Fruit fly (Drosophila melanogaster) whole organism, adult: Measurements from ENCODE around the gene dib.

Experiments used
- CG1620 ChIP-seq: fragments of 200-800 bp; sonication (Bioruptor generic); optimal IDR thresholded peaks from 2 replicates; lab custom pipeline; 2016; ENCODE audit warnings: missing biosample characterization, missing genetic modification characterization
- CG7101 ChIP-seq: fragments of 200-800 bp; sonication (Bioruptor generic); optimal IDR thresholded peaks from 2 replicates; lab custom pipeline; 2018; ENCODE audit warnings: missing biosample characterization, mild to moderate bottlenecking, missing genetic modification characterization, moderate library complexity
- Clk ChIP-seq: fragments of 200-800 bp; sonication (Bioruptor generic); optimal IDR thresholded peaks from 2 replicates; lab custom pipeline; 2017; ENCODE audit warnings: missing biosample characterization, missing genetic modification characterization

DNA sequence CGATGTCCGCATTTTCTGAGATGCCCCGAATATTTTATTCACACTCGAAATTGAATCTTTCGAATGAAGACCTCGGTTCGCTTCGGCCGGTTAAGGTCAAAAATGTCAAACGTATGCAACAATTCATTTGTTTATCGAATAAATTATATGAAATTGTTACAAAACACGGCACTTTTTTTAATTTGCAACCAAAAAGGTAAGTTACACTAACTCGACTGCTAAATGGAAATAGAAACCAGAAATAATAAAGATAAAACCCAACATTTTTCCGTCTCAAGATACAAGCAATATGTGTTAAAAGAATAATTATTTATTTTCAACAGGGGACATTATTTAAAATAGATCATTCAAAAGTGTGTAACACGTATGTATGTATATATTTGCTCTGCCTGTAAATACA lies 51.9 kb downstream of the dib start:
- TF ChIP-seq Clk (GFP tag; lab: Kevin White, UChicago): no peak
- no peak for TF ChIP-seq CG7101 (tag; lab: Kevin White, UChicago)
- TF ChIP-seq CG1620: no peak
